Worm (Caenorhabditis elegans): ENCODE measurements around the gene C01G10.5.
A peak's percentile ranks its signal among the peaks of the same experiment; 100 is the strongest.

The C01G10.5 gene

ce11 chrV:15071015-15071810 lies 18.1 kb downstream of the C01G10.5 start, which contains the start of gene unc-76 (continued):
- no peak for TF ChIP-seq ceh-62 (tag; optimal IDR thresholded peaks at IDR 0.05)
- TF ChIP-seq aha-1 (tag): peak; percentile 95
- peak in 1 of 2 experiments; percentile 98 for TF ChIP-seq unc-62 (GFP tag; optimal IDR thresholded peaks at IDR 0.05 in 1 of 2)
- no peak for TF ChIP-seq unc-62 (tag; optimal IDR thresholded peaks at IDR 0.05)
- no peak for TF ChIP-seq saeg-2 (GFP tag; IDR thresholded peaks at IDR 0.05)
- no peak for TF ChIP-seq php-3 (GFP tag; IDR thresholded peaks at IDR 0.05)
- no peak for TF ChIP-seq zip-2 (tag; optimal IDR thresholded peaks at IDR 0.05)
- TF ChIP-seq tra-1 (GFP tag; IDR thresholded peaks at IDR 0.05): no peak
- peak; percentile 48 for TF ChIP-seq mes-2 (tag; optimal IDR thresholded peaks at IDR 0.05; ENCODE audit: poor library complexity, severe bottlenecking)
- peak; percentile 72 for TF ChIP-seq nhr-11 (tag; optimal IDR thresholded peaks at IDR 0.05)
- no peak for TF ChIP-seq nhr-25 (tag; optimal IDR thresholded peaks at IDR 0.05; ENCODE audit: borderline replicate concordance, insufficient read depth)
- TF ChIP-seq Y105C5A.15 (GFP tag; IDR thresholded peaks at IDR 0.05): no peak
- TF ChIP-seq daf-12 (tag; optimal IDR thresholded peaks at IDR 0.05): no peak
- peak; percentile 42 to 76 for TF ChIP-seq lsy-2 (tag; optimal IDR thresholded peaks at IDR 0.05)
- TF ChIP-seq zip-11 (GFP tag; IDR thresholded peaks at IDR 0.05): no peak
- TF ChIP-seq ceh-82 (tag; optimal IDR thresholded peaks at IDR 0.05): no peak
- TF ChIP-seq unc-130 (GFP tag; optimal IDR thresholded peaks at IDR 0.05): no peak
- no peak for TF ChIP-seq ceh-32 (tag; optimal IDR thresholded peaks at IDR 0.05; ENCODE audit: poor library complexity)
- no peak for TF ChIP-seq ceh-28 (tag; optimal IDR thresholded peaks at IDR 0.05)
- no peak for TF ChIP-seq lin-1 (GFP tag; IDR thresholded peaks at IDR 0.05)
- TF ChIP-seq nhr-41 (GFP tag; IDR thresholded peaks at IDR 0.05): no peak
- TF ChIP-seq Y5F2A.4 (GFP tag; optimal IDR thresholded peaks at IDR 0.05): no peak
- TF ChIP-seq gei-8 (GFP tag; optimal IDR thresholded peaks at IDR 0.05): no peak
- TF ChIP-seq lin-15B (tag; optimal IDR thresholded peaks at IDR 0.05): no peak
- peak; percentile 55 for TF ChIP-seq nhr-28 (tag; optimal IDR thresholded peaks at IDR 0.05)
- 0 out of 2 replicates have a peak, but pooled peaks have one; percentile 32 for TF ChIP-seq arid-1 (GFP tag; conservative IDR thresholded peaks at IDR 0.05)
- TF ChIP-seq dmd-8 (GFP tag; IDR thresholded peaks at IDR 0.05): no peak
- no peak for TF ChIP-seq ZK337.2 (GFP tag; IDR thresholded peaks at IDR 0.05)
- peak; percentile 55 for TF ChIP-seq ceh-20 (GFP tag; IDR thresholded peaks at IDR 0.05)
- TF ChIP-seq daf-16 (GFP tag; optimal IDR thresholded peaks at IDR 0.05): peak in 1 of 2 experiments; percentile 23
- TF ChIP-seq daf-16 (tag; optimal IDR thresholded peaks at IDR 0.05): peak; percentile 8
- TF ChIP-seq zag-1 (tag; optimal IDR thresholded peaks at IDR 0.05): peak; percentile 56
- no peak for TF ChIP-seq attf-4 (tag; optimal IDR thresholded peaks at IDR 0.05)
- TF ChIP-seq nhr-111 (GFP tag; optimal IDR thresholded peaks at IDR 0.05): no peak
- TF ChIP-seq lin-29 (GFP tag; IDR thresholded peaks at IDR 0.05): no peak
- TF ChIP-seq Y48G9A.11 (GFP tag; IDR thresholded peaks at IDR 0.05): no peak
- TF ChIP-seq zfp-2 (tag; optimal IDR thresholded peaks at IDR 0.05): no peak
- peak; percentile 38; the same call in 1 of the 2 replicates for TF ChIP-seq dmd-6 (GFP tag; IDR thresholded peaks at IDR 0.05)
- no peak for TF ChIP-seq nhr-10 (tag; optimal IDR thresholded peaks at IDR 0.05)
- peak; percentile 80 for TF ChIP-seq lin-39 (tag; optimal IDR thresholded peaks at IDR 0.05)
- TF ChIP-seq F26F4.8 (GFP tag; conservative IDR thresholded peaks at IDR 0.05): no peak
- TF ChIP-seq jun-1 (tag; optimal IDR thresholded peaks at IDR 0.05): no peak
- no peak for TF ChIP-seq fos-1 (tag; optimal IDR thresholded peaks at IDR 0.05)
- peak; percentile 92 for TF ChIP-seq fkh-10 (GFP tag; optimal IDR thresholded peaks at IDR 0.05)
- no peak for TF ChIP-seq nhr-102 (tag; optimal IDR thresholded peaks at IDR 0.05)
- TF ChIP-seq lin-13 (GFP tag; optimal IDR thresholded peaks at IDR 0.05): peak; percentile 55
- TF ChIP-seq mep-1 (tag; optimal IDR thresholded peaks at IDR 0.05): peak; percentile 90
- TF ChIP-seq ces-1 (GFP tag; optimal IDR thresholded peaks at IDR 0.05): peak; percentile 56
- peak; percentile 23; the same call in 1 of the 2 replicates for TF ChIP-seq pha-4 (GFP tag; IDR thresholded peaks at IDR 0.05)
- peak; percentile 20 for TF ChIP-seq pha-4 (tag; optimal IDR thresholded peaks at IDR 0.05)
- peak; percentile 27 for TF ChIP-seq dpl-1 (GFP tag; optimal IDR thresholded peaks at IDR 0.05)

All from whole organism, L4 larva.